Worm (Caenorhabditis elegans) whole organism, early embryonic: Measurements from ENCODE around the gene C41H7.9.

ENCODE experiments used
- aly-1 ChIP-seq: sonication (generic microtip); optimal IDR thresholded peaks from 2 replicates; lab custom pipeline; 2016; ENCODE audit warnings: missing genetic modification characterization, missing compliant biosample characterization
- ama-1 ChIP-seq: fragments of 150-350 bp; optimal IDR thresholded peaks from 2 replicates; lab custom pipeline; 2014
- ceh-36 ChIP-seq: sonication (generic microtip); optimal IDR thresholded peaks from 2 replicates; lab custom pipeline; 2016; ENCODE audit warnings: missing genetic modification characterization, inconsistent platforms, missing compliant biosample characterization
- ets-7 ChIP-seq: sonication (generic microtip); optimal IDR thresholded peaks from 2 replicates; lab custom pipeline; 2016; ENCODE audit warnings: missing genotype, missing genetic modification characterization, missing compliant biosample characterization
- flt-1 ChIP-seq: fragments of 200-800 bp; sonication (Bioruptor generic); IDR thresholded peaks from 2 replicates; pipeline ENCODE4 v1.3.6; 2022; ENCODE audit warnings: missing genetic modification characterization, missing compliant biosample characterization
- hmbx-1 ChIP-seq: sonication (generic microtip); optimal IDR thresholded peaks from 2 replicates; lab custom pipeline; 2016; ENCODE audit warnings: mild to moderate bottlenecking, missing genetic modification characterization, missing compliant biosample characterization
- sea-1 ChIP-seq: fragments of 200-800 bp; sonication (Bioruptor generic); conservative IDR thresholded peaks from 2 replicates; pipeline ENCODE4 v1.3.6; 2022; ENCODE audit warnings: missing genetic modification characterization, missing compliant biosample characterization

DNA sequence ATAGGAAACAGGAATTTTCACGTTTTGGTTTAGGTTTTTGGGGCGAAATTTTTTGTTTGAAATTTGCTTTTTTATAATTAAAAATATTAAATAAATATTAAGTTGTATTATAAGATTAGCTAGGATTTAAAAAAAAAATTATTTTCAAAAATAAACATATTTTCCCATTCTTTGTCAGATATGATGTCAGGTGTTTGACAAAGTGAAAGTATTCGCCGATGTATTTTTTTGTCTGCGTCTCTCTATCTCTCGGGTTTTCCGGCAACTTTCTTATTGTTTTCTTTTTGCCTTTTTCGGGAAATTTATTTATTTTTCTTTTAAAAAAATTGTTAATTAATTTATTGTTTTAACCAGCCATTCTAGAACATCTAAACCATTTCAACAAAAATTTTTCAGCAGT is 18.4 kb upstream of the C41H7.9 start:
- no peak for TF ChIP-seq ama-1 (lab: Kevin White, UChicago)
- no peak for TF ChIP-seq flt-1 (GFP tag; lab: Robert Waterston, UW)
- no peak for TF ChIP-seq hmbx-1 (tag; lab: Kevin White, UChicago)
- no peak for TF ChIP-seq aly-1 (tag; lab: Kevin White, UChicago)
- no peak for TF ChIP-seq sea-1
- no peak for TF ChIP-seq ceh-36
- no peak for TF ChIP-seq ets-7 (tag; lab: Kevin White, UChicago)
